Worm (Caenorhabditis elegans): ENCODE measurements around the gene Y54G2A.52.

Gene Y54G2A.52

ce11 chrIV:2775992-2776630, 22.4 kb downstream of the Y54G2A.52 start:
- TF ChIP-seq drap-1 (GFP tag; optimal IDR thresholded peaks at IDR 0.05), result no peak
- no peak for TF ChIP-seq tbx-8 (GFP tag; optimal IDR thresholded peaks at IDR 0.05)
- no peak for TF ChIP-seq ceh-43 (GFP tag; optimal IDR thresholded peaks at IDR 0.05)
- TF ChIP-seq bed-3 (GFP tag; optimal IDR thresholded peaks at IDR 0.05), result no peak
- TF ChIP-seq elt-1 (tag; optimal IDR thresholded peaks at IDR 0.05; ENCODE audit: borderline replicate concordance, insufficient read depth), result no peak
- TF ChIP-seq unc-120 (tag; optimal IDR thresholded peaks at IDR 0.05; ENCODE audit: poor library complexity, severe bottlenecking), result peak; percentile 51
- no peak for TF ChIP-seq unc-39 (tag; optimal IDR thresholded peaks at IDR 0.05)
- no peak for TF ChIP-seq cnd-1 (tag; optimal IDR thresholded peaks at IDR 0.05)
- no peak for TF ChIP-seq nhr-12 (tag; optimal IDR thresholded peaks at IDR 0.05)
- no peak for TF ChIP-seq blmp-1 (tag; optimal IDR thresholded peaks at IDR 0.05)
- peak; percentile 11 for TF ChIP-seq sptf-1 (tag; optimal IDR thresholded peaks at IDR 0.05)
- TF ChIP-seq hlh-1 (tag; optimal IDR thresholded peaks at IDR 0.05), result peak; percentile 42
- TF ChIP-seq elt-3 (tag; optimal IDR thresholded peaks at IDR 0.05), result no peak
- no peak for TF ChIP-seq nhr-76 (tag; optimal IDR thresholded peaks at IDR 0.05)
- no peak for TF ChIP-seq nhr-2 (tag; optimal IDR thresholded peaks at IDR 0.05)
- TF ChIP-seq ham-2 (GFP tag; optimal IDR thresholded peaks at IDR 0.05), result no peak
- no peak for TF ChIP-seq nhr-28 (tag; optimal IDR thresholded peaks at IDR 0.05)

- TF ChIP-seq pha-4 (tag; optimal IDR thresholded peaks at IDR 0.05) (peak; percentile 24), nhr-237 (tag; optimal IDR thresholded peaks at IDR 0.05) (peak; percentile 69), unc-120 (tag; optimal IDR thresholded peaks at IDR 0.05; ENCODE audit: poor library complexity, severe bottlenecking) (no peak)
Measured at ce11 chrIV:2774500-2774899, 24.0 kb downstream of the Y54G2A.52 start.

ce11 chrIV:2773382-2773979, 25.0 kb downstream of the Y54G2A.52 start:
- TF ChIP-seq zip-8 (tag; optimal IDR thresholded peaks at IDR 0.05), result no peak
- no peak for TF ChIP-seq pha-4 (tag; optimal IDR thresholded peaks at IDR 0.05)
- TF ChIP-seq ceh-83 (GFP tag; optimal IDR thresholded peaks at IDR 0.05), result no peak
- no peak for TF ChIP-seq mep-1 (tag; optimal IDR thresholded peaks at IDR 0.05)
- TF ChIP-seq ces-1 (GFP tag; optimal IDR thresholded peaks at IDR 0.05), result no peak
- no peak for TF ChIP-seq mab-5 (tag; optimal IDR thresholded peaks at IDR 0.05)
- no peak for TF ChIP-seq tbx-8 (GFP tag; optimal IDR thresholded peaks at IDR 0.05)
- no peak for TF ChIP-seq unc-39 (tag; optimal IDR thresholded peaks at IDR 0.05)
- no peak for TF ChIP-seq unc-62 (GFP tag; optimal IDR thresholded peaks at IDR 0.05)
- TF ChIP-seq nhr-237 (tag; optimal IDR thresholded peaks at IDR 0.05), result no peak
- TF ChIP-seq cnd-1 (tag; optimal IDR thresholded peaks at IDR 0.05), result no peak
- no peak for TF ChIP-seq sptf-1 (tag; optimal IDR thresholded peaks at IDR 0.05)
- no peak for TF ChIP-seq snpc-4 (tag; optimal IDR thresholded peaks at IDR 0.05)
- TF ChIP-seq bed-3 (GFP tag; optimal IDR thresholded peaks at IDR 0.05), result no peak
- no peak for TF ChIP-seq nhr-28 (tag; optimal IDR thresholded peaks at IDR 0.05)
- no peak for TF ChIP-seq ceh-39 (tag; optimal IDR thresholded peaks at IDR 0.05)
- no peak for TF ChIP-seq lsy-2 (tag; optimal IDR thresholded peaks at IDR 0.05)
- TF ChIP-seq M03D4.4 (tag; optimal IDR thresholded peaks at IDR 0.05), result no peak

- TF ChIP-seq ham-2 (GFP tag; optimal IDR thresholded peaks at IDR 0.05) (peak; percentile 25), sptf-1 (tag; optimal IDR thresholded peaks at IDR 0.05) (peak; percentile 19), lin-13 (tag; optimal IDR thresholded peaks at IDR 0.05) (no peak)
Measured at ce11 chrIV:2772209-2772851, 26.2 kb downstream of the Y54G2A.52 start.

- TF ChIP-seq lin-32 (GFP tag; optimal IDR thresholded peaks at IDR 0.05), result no peak
- no peak for TF ChIP-seq ham-2 (GFP tag; optimal IDR thresholded peaks at IDR 0.05)
- TF ChIP-seq nhr-76 (tag; optimal IDR thresholded peaks at IDR 0.05), result no peak
- TF ChIP-seq mls-2 (tag; optimal IDR thresholded peaks at IDR 0.05), result no peak
- TF ChIP-seq ceh-43 (GFP tag; optimal IDR thresholded peaks at IDR 0.05), result no peak
- no peak for TF ChIP-seq ces-1 (GFP tag; optimal IDR thresholded peaks at IDR 0.05)
- TF ChIP-seq lin-13 (tag; optimal IDR thresholded peaks at IDR 0.05), result no peak
- no peak for TF ChIP-seq cnd-1 (tag; optimal IDR thresholded peaks at IDR 0.05)
Measured at ce11 chrIV:2771692-2772091, 26.8 kb downstream of the Y54G2A.52 start, which contains the start of gene Y54G2A.11. Y54G2A.11 (minus strand) TSS chrIV:2771792.

All from whole organism, mixed stage, embryonic.